Worm (Caenorhabditis elegans) whole organism, young adult: ENCODE data around the gene wht-5.
"Not testable (repeated sequence)": the region's sequence is repeated elsewhere in the genome, so short reads cannot be mapped to it uniquely, and the experiment has no call there.

Experiments used
- F39B2.1 ChIP-seq: fragments of 200-800 bp; sonication (Bioruptor generic); IDR thresholded peaks from 2 replicates; pipeline ENCODE4 v1.3.6; 2022; ENCODE audit warnings: missing genetic modification reagents, missing genetic modification characterization, missing compliant biosample characterization
- F55B11.4 ChIP-seq: sonication (generic microtip); optimal IDR thresholded peaks from 2 replicates; lab custom pipeline; 2016; ENCODE audit warnings: missing compliant biosample characterization, missing genetic modification characterization, borderline replicate concordance; ENCODE audit not compliant: insufficient read depth
- T26A5.8 ChIP-seq: sonication (generic microtip); optimal IDR thresholded peaks from 2 replicates; lab custom pipeline; 2016; ENCODE audit warnings: missing genetic modification characterization, missing compliant biosample characterization
- Y56A3A.18 ChIP-seq: fragments of 200-800 bp; sonication (Bioruptor generic); IDR thresholded peaks from 2 replicates; pipeline ENCODE4 v1.3.6; 2022; ENCODE audit warnings: missing genetic modification reagents, missing genetic modification characterization, missing compliant biosample characterization
- Y95B8A.8 ChIP-seq: fragments of 200-800 bp; sonication (Bioruptor generic); IDR thresholded peaks from 2 replicates; pipeline ENCODE4 v1.3.6; 2022; ENCODE audit warnings: missing genetic modification reagents, missing genetic modification characterization, missing compliant biosample characterization
- efl-1 ChIP-seq: fragments of 150-350 bp; optimal IDR thresholded peaks from 2 replicates; lab custom pipeline; 2014; ENCODE audit warnings: missing biosample characterization, missing genetic modification reagents, missing genetic modification characterization
- mes-4 ChIP-seq: sonication (generic microtip); optimal IDR thresholded peaks from 2 replicates; lab custom pipeline; 2016; ENCODE audit warnings: missing genotype, missing genetic modification characterization, missing compliant biosample characterization
- mxl-1 ChIP-seq: sonication (generic microtip); optimal IDR thresholded peaks from 2 replicates; lab custom pipeline; 2016; ENCODE audit warnings: missing genetic modification characterization, missing compliant biosample characterization
- nhr-179 ChIP-seq: sonication (generic microtip); optimal IDR thresholded peaks from 2 replicates; lab custom pipeline; 2016; ENCODE audit warnings: mild to moderate bottlenecking, missing genetic modification characterization, missing compliant biosample characterization
- pha-4 ChIP-seq: fragments of 150-350 bp; sonication (generic microtip); optimal IDR thresholded peaks from 2 replicates; lab custom pipeline; 2014; ENCODE audit warnings: missing biosample characterization, missing genetic modification reagents, missing genetic modification characterization
- snpc-4 ChIP-seq, 5 experiments: fragments of 150-350 bp in 1 of 5; sonication (generic microtip) in 4 of 5; optimal IDR thresholded peaks; 2 replicates each; lab custom pipeline; 2014 to 2018; ENCODE audit warnings: missing genetic modification characterization in 5 of 5, missing biosample characterization in 3 of 5, antibody characterized with exemption in 2 of 5, mild to moderate bottlenecking in 2 of 5, missing compliant biosample characterization in 2 of 5, missing genotype in 2 of 5, moderate library complexity in 2 of 5, missing genetic modification reagents in 1 of 5

ce11 chrIV:12294770-12295169 is 42.6 kb upstream of the wht-5 start:
- TF ChIP-seq nhr-179 (tag; lab: Kevin White, UChicago); Y95B8A.8 (GFP tag; lab: Robert Waterston, UW); F55B11.4 (tag; lab: Kevin White, UChicago); F39B2.1; snpc-4 (GFP tag; optimal IDR thresholded peaks at IDR 0.05; lab: Kevin White, UChicago); snpc-4 (tag; optimal IDR thresholded peaks at IDR 0.05; lab: Kevin White, UChicago); Y56A3A.18 (GFP tag; lab: Robert Waterston, UW); mxl-1; T26A5.8 (tag; lab: Kevin White, UChicago); efl-1 (GFP tag; lab: Kevin White, UChicago); pha-4; mes-4 (tag; lab: Kevin White, UChicago): not testable (repeated sequence)
